Fruit fly (Drosophila melanogaster) whole organism: Measurements from ENCODE around the gene CG9040.

Experiments
- CG8478 ChIP-seq: fragments of >200 bp; optimal IDR thresholded peaks from 2 replicates; lab custom pipeline; 2018; ENCODE audit warnings: inconsistent platforms
- Dll ChIP-seq: fragments of >200 bp; optimal IDR thresholded peaks from 2 replicates; lab custom pipeline; 2017
- pan ChIP-seq: fragments of >200 bp; optimal IDR thresholded peaks from 2 replicates; lab custom pipeline; 2017
- psq ChIP-seq: fragments of >200 bp; optimal IDR thresholded peaks from 2 replicates; lab custom pipeline; 2017
- usp ChIP-seq: fragments of >200 bp; optimal IDR thresholded peaks from 2 replicates; lab custom pipeline; 2017; ENCODE audit warnings: missing biosample characterization, missing genetic modification characterization, mixed read lengths

DNA sequence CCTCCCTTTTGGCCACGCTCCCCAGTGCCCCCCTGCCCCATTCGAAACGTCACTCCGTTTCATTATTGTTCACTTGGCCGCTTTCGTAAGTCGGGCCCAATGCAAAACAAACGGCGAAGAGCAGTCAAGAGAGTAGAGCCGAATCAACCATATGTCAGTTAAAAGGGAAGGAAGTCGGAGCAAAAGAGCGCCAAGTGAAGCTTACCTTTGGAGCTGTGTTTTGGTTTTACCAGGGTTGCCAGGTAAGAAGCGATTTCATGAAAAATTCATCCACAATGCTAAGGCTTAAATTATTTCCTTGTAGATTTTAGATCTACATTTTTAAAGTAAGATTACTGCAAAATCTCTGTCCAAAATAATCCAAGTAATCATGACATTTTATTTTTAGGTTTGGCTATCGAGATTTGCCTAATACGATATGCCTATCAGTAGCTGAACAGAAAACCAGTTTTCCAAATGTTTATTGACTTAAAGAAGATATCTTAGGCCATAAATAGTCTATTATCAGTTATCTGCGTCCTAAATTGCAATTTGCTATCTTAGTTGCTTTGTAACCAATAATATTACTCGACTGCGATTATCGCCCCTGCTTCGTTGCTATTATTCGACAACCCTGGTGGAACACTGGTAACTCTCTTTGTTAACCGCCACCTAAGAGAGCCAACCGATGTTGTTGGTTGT, 49.1 kb upstream of the CG9040 start:
- TF ChIP-seq psq (lab: Kevin White, UChicago) (no peak), Dll (lab: Kevin White, UChicago) (no peak), pan (lab: Kevin White, UChicago) (no peak), CG8478 (lab: Kevin White, UChicago) (no peak), usp (no peak)
